Fruit fly (Drosophila melanogaster) whole organism, embryonic: ENCODE data around the gene RSG7.

Experiments
- C15 ChIP-seq: fragments of 200-800 bp; sonication (Bioruptor generic); IDR thresholded peaks from 3 replicates; pipeline ENCODE4 v1.3.6; 2022; ENCODE audit warnings: missing biosample characterization, missing genetic modification characterization
- CG1024 ChIP-seq: fragments of 200-800 bp; sonication (Bioruptor generic); IDR thresholded peaks from 2 replicates; pipeline ENCODE4 v1.3.6; 2022; ENCODE audit warnings: missing biosample characterization, missing genetic modification characterization
- CG10979 ChIP-seq: fragments of 200-800 bp; sonication (Bioruptor generic); optimal IDR thresholded peaks from 2 replicates; lab custom pipeline; 2018; ENCODE audit warnings: missing biosample characterization, mild to moderate bottlenecking, missing genetic modification characterization, moderate library complexity
- CG11504 ChIP-seq: fragments of 200-800 bp; sonication (Bioruptor generic); optimal IDR thresholded peaks from 3 replicates; lab custom pipeline; 2019; ENCODE audit warnings: missing biosample characterization, mild to moderate bottlenecking, missing genetic modification characterization, moderate library complexity
- CG12071 ChIP-seq: fragments of 200-800 bp; sonication (Bioruptor generic); optimal IDR thresholded peaks from 3 replicates; lab custom pipeline; 2018; ENCODE audit warnings: missing biosample characterization, mild to moderate bottlenecking, missing genetic modification characterization
- CG12236 ChIP-seq: fragments of 200-800 bp; sonication (Bioruptor generic); optimal IDR thresholded peaks from 2 replicates; lab custom pipeline; 2016; ENCODE audit warnings: missing biosample characterization, missing genetic modification characterization
- CG14710 ChIP-seq: fragments of 200-800 bp; sonication (Bioruptor generic); optimal IDR thresholded peaks from 3 replicates; lab custom pipeline; 2019; ENCODE audit warnings: missing biosample characterization, mild to moderate bottlenecking, missing genetic modification characterization, moderate library complexity
- CG14860 ChIP-seq: fragments of 200-800 bp; sonication (Bioruptor generic); IDR thresholded peaks from 3 replicates; pipeline ENCODE4 v1.3.6; 2022; ENCODE audit warnings: missing biosample characterization, missing genetic modification characterization; ENCODE audit not compliant: partially characterized antibody
- CG15479 ChIP-seq: fragments of 200-800 bp; sonication (Bioruptor generic); optimal IDR thresholded peaks from 3 replicates; lab custom pipeline; 2019; ENCODE audit warnings: missing biosample characterization, mild to moderate bottlenecking, missing genetic modification characterization, moderate library complexity
- CG1792 ChIP-seq: fragments of 200-800 bp; sonication (Bioruptor generic); optimal IDR thresholded peaks from 2 replicates; lab custom pipeline; 2016; ENCODE audit warnings: missing biosample characterization, missing genetic modification characterization
- CG18262 ChIP-seq: fragments of 200-800 bp; optimal IDR thresholded peaks from 3 replicates; lab custom pipeline; 2019; ENCODE audit warnings: missing biosample characterization, mild to moderate bottlenecking, missing genetic modification characterization, moderate library complexity
- CG2712 ChIP-seq: fragments of 200-800 bp; optimal IDR thresholded peaks from 3 replicates; lab custom pipeline; 2019; ENCODE audit warnings: missing biosample characterization, mild to moderate bottlenecking, missing genetic modification characterization, moderate library complexity
- CG30431 ChIP-seq: fragments of 200-800 bp; sonication (Bioruptor generic); optimal IDR thresholded peaks from 2 replicates; lab custom pipeline; 2017; ENCODE audit warnings: missing biosample characterization, missing genetic modification characterization
- CG4820 ChIP-seq: fragments of 200-800 bp; sonication (Bioruptor generic); optimal IDR thresholded peaks from 3 replicates; lab custom pipeline; 2016; ENCODE audit warnings: missing biosample characterization, missing genetic modification characterization
- CG6175 ChIP-seq: fragments of 200-800 bp; sonication (Bioruptor generic); IDR thresholded peaks from 3 replicates; pipeline ENCODE4 v1.3.6; 2022; ENCODE audit warnings: missing biosample characterization, missing genetic modification characterization
- CG6254 ChIP-seq: fragments of 200-800 bp; sonication (Bioruptor generic); optimal IDR thresholded peaks from 3 replicates; lab custom pipeline; 2017; ENCODE audit warnings: mild to moderate bottlenecking, missing biosample characterization, missing genetic modification reagents, missing genetic modification characterization
- CG7839 ChIP-seq: fragments of 200-800 bp; sonication (Bioruptor generic); optimal IDR thresholded peaks from 3 replicates; lab custom pipeline; 2018; ENCODE audit warnings: missing biosample characterization, mild to moderate bottlenecking, missing genetic modification characterization, moderate library complexity
- Camta ChIP-seq: fragments of 200-800 bp; sonication (Bioruptor generic); optimal IDR thresholded peaks from 2 replicates; lab custom pipeline; 2016; ENCODE audit warnings: missing biosample characterization, missing genetic modification characterization
- CrebB ChIP-seq: fragments of 200-800 bp; sonication (Bioruptor generic); optimal IDR thresholded peaks from 3 replicates; lab custom pipeline; 2018; ENCODE audit warnings: missing biosample characterization, mild to moderate bottlenecking, missing genetic modification characterization
- D ChIP-seq, 2 experiments: fragments of 200-800 bp in 1 of 2; fragments of >200 bp in 1 of 2; sonication (Bioruptor generic) in 1 of 2; optimal IDR thresholded peaks; 2 replicates in 1 of 2; 3 replicates in 1 of 2; lab custom pipeline; 2017; ENCODE audit warnings: mild to moderate bottlenecking in 1 of 2, missing biosample characterization in 1 of 2, missing genetic modification characterization in 1 of 2, missing genetic modification reagents in 1 of 2
- D19A ChIP-seq: fragments of 200-800 bp; optimal IDR thresholded peaks from 3 replicates; lab custom pipeline; 2019; ENCODE audit warnings: missing biosample characterization, mild to moderate bottlenecking, missing genetic modification characterization, moderate library complexity
- E2f2 ChIP-seq: fragments of 200-800 bp; sonication (Bioruptor generic); IDR thresholded peaks from 2 replicates; pipeline ENCODE4 v1.3.6; 2022; ENCODE audit warnings: missing biosample characterization, missing genetic modification characterization
- H15 ChIP-seq: fragments of 200-800 bp; sonication (Bioruptor generic); IDR thresholded peaks from 3 replicates; pipeline ENCODE4 v1.3.6; 2022; ENCODE audit warnings: missing biosample characterization, missing genetic modification characterization
- HHEX ChIP-seq: fragments of 200-800 bp; sonication (Bioruptor generic); optimal IDR thresholded peaks from 3 replicates; lab custom pipeline; 2017; ENCODE audit warnings: missing biosample characterization, mild to moderate bottlenecking, missing genetic modification characterization, missing genetic modification reagents
- HLH3B ChIP-seq: fragments of 200-800 bp; sonication (Bioruptor generic); IDR thresholded peaks from 2 replicates; pipeline ENCODE4 v1.3.6; 2022; ENCODE audit warnings: missing biosample characterization, missing genetic modification characterization
- Hey ChIP-seq: fragments of 200-800 bp; sonication (Bioruptor generic); optimal IDR thresholded peaks from 3 replicates; lab custom pipeline; 2018; ENCODE audit warnings: missing biosample characterization, mild to moderate bottlenecking, missing genetic modification characterization
- Hr51 ChIP-seq, 2 experiments: fragments of 200-800 bp; sonication (Bioruptor generic); optimal IDR thresholded peaks; 2 replicates in 1 of 2; 3 replicates in 1 of 2; lab custom pipeline; 2016 to 2018; ENCODE audit warnings: missing biosample characterization in 2 of 2, missing genetic modification characterization in 2 of 2, mild to moderate bottlenecking in 1 of 2, moderate library complexity in 1 of 2
- NfI ChIP-seq: fragments of 200-800 bp; sonication (Bioruptor generic); optimal IDR thresholded peaks from 3 replicates; lab custom pipeline; 2018; ENCODE audit warnings: missing biosample characterization, mild to moderate bottlenecking, missing genetic modification characterization, moderate library complexity
- ase ChIP-seq: fragments of 200-800 bp; sonication (Bioruptor generic); IDR thresholded peaks from 3 replicates; pipeline ENCODE4 v1.3.6; 2022; ENCODE audit warnings: missing biosample characterization, missing genetic modification characterization
- bsh ChIP-seq, 2 experiments: fragments of 200-800 bp; sonication (Bioruptor generic); optimal IDR thresholded peaks; 2 replicates each; lab custom pipeline; 2017 to 2018; ENCODE audit warnings: mild to moderate bottlenecking in 2 of 2, missing biosample characterization in 2 of 2, missing genetic modification characterization in 2 of 2, moderate library complexity in 1 of 2
- ci ChIP-seq: fragments of 200-800 bp; sonication (Bioruptor generic); IDR thresholded peaks from 3 replicates; pipeline ENCODE4 v1.3.6; 2022; ENCODE audit warnings: missing biosample characterization, missing genetic modification characterization
- crol ChIP-seq: fragments of 200-800 bp; sonication (Bioruptor generic); IDR thresholded peaks from 2 replicates; pipeline ENCODE4 v1.3.6; 2022; ENCODE audit warnings: missing biosample characterization, missing genetic modification characterization
- dati ChIP-seq: fragments of 200-800 bp; sonication (Bioruptor generic); IDR thresholded peaks from 2 replicates; pipeline ENCODE4 v1.3.6; 2022; ENCODE audit warnings: missing biosample characterization, missing genetic modification characterization
- dmrt99B ChIP-seq: fragments of 200-800 bp; sonication (Bioruptor generic); optimal IDR thresholded peaks from 2 replicates; lab custom pipeline; 2018; ENCODE audit warnings: missing biosample characterization, mild to moderate bottlenecking, missing genetic modification characterization, moderate library complexity
- dysf ChIP-seq: fragments of 200-800 bp; sonication (Bioruptor generic); IDR thresholded peaks from 3 replicates; pipeline ENCODE4 v1.3.6; 2022; ENCODE audit warnings: missing biosample characterization, missing genetic modification characterization
- fd64A ChIP-seq: fragments of 200-800 bp; sonication (Bioruptor generic); optimal IDR thresholded peaks from 3 replicates; lab custom pipeline; 2018; ENCODE audit warnings: missing biosample characterization, mild to moderate bottlenecking, missing genetic modification characterization
- fd96Cb ChIP-seq: fragments of 200-800 bp; sonication (Bioruptor generic); optimal IDR thresholded peaks from 2 replicates; lab custom pipeline; 2018; ENCODE audit warnings: missing biosample characterization, mild to moderate bottlenecking, missing genetic modification characterization, moderate library complexity
- fru ChIP-seq: fragments of >200 bp; optimal IDR thresholded peaks from 2 replicates; lab custom pipeline; 2017
- gem ChIP-seq: fragments of 200-800 bp; sonication (Bioruptor generic); optimal IDR thresholded peaks from 2 replicates; lab custom pipeline; 2019; ENCODE audit warnings: missing biosample characterization, mild to moderate bottlenecking, missing genetic modification characterization, moderate library complexity
- hbn ChIP-seq: fragments of 200-800 bp; sonication (Bioruptor generic); IDR thresholded peaks from 2 replicates; pipeline ENCODE4 v1.3.6; 2022; ENCODE audit warnings: missing biosample characterization, missing genetic modification characterization; ENCODE audit not compliant: partially characterized antibody
- lmd ChIP-seq: fragments of 200-800 bp; sonication (Bioruptor generic); IDR thresholded peaks from 2 replicates; pipeline ENCODE4 v1.3.6; 2022; ENCODE audit warnings: missing biosample characterization, missing genetic modification characterization
- nmo ChIP-seq: fragments of 200-800 bp; sonication (Bioruptor generic); optimal IDR thresholded peaks from 2 replicates; lab custom pipeline; 2018; ENCODE audit warnings: missing biosample characterization, mild to moderate bottlenecking, missing genetic modification characterization, moderate library complexity
- peb ChIP-seq: fragments of 200-800 bp; sonication (Bioruptor generic); IDR thresholded peaks from 2 replicates; pipeline ENCODE4 v1.3.6; 2022; ENCODE audit warnings: missing biosample characterization, missing genetic modification characterization
- phol ChIP-seq: fragments of 200-800 bp; sonication (Bioruptor generic); optimal IDR thresholded peaks from 3 replicates; lab custom pipeline; 2018; ENCODE audit warnings: missing biosample characterization, mild to moderate bottlenecking, missing genetic modification characterization, moderate library complexity
- prd ChIP-seq, 3 experiments: fragments of >200 bp in 2 of 3; fragments of 200-800 bp in 1 of 3; sonication (Bioruptor generic) in 1 of 3; optimal IDR thresholded peaks in 2 of 3; IDR thresholded peaks in 1 of 3; 2 replicates in 2 of 3; 3 replicates in 1 of 3; pipeline versions ENCODE4 v1.3.6 to Lab custom; 2017 to 2022; ENCODE audit warnings: missing biosample characterization in 1 of 3, missing genetic modification characterization in 1 of 3
- psq ChIP-seq: fragments of 200-800 bp; sonication (Bioruptor generic); optimal IDR thresholded peaks from 2 replicates; lab custom pipeline; 2017; ENCODE audit warnings: missing biosample characterization, missing genetic modification characterization
- salm ChIP-seq: fragments of 200-800 bp; sonication (Bioruptor generic); optimal IDR thresholded peaks from 2 replicates; lab custom pipeline; 2018; ENCODE audit warnings: missing biosample characterization, mild to moderate bottlenecking, missing genetic modification characterization
- sens ChIP-seq: fragments of 200-800 bp; sonication (Bioruptor generic); peaks from one replicate; lab custom pipeline; 2016; ENCODE audit warnings: missing biosample characterization, missing genetic modification characterization
- sisA ChIP-seq: fragments of 200-800 bp; sonication (Bioruptor generic); IDR thresholded peaks from 2 replicates; pipeline ENCODE4 v1.3.6; 2022; ENCODE audit warnings: missing biosample characterization, missing genetic modification characterization
- sob ChIP-seq: fragments of 200-800 bp; sonication (Bioruptor generic); IDR thresholded peaks from 2 replicates; pipeline ENCODE4 v1.3.6; 2022; ENCODE audit warnings: missing biosample characterization, missing genetic modification characterization

Gene RSG7

DNA sequence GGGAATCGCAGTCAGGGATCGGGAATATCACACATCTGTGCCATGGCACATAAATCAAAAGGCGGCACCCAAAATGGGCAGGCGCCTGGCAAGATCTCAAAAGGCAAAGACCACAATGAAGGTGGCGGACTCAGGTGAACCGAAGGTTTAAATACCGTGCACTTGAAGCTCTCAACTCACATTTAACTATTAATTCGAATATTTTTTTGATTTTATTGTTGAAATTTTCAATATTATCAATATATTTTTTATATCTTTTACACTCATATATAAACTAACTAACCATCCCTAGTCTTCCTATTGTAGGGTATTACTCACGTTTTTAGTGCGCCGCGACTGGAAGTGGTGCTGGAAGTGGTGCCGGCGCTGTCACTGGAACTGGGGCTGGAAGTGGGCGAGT is 4.7 kb upstream of the RSG7 start (continued):
- TF ChIP-seq C15: no peak
- 0 out of 2 replicates have a peak, but pooled peaks have one; percentile 13 for TF ChIP-seq peb (GFP tag; lab: Robert Waterston, UW)
- TF ChIP-seq CG14860 (GFP tag; lab: Robert Waterston, UW): no peak
- TF ChIP-seq crol: no peak
- no peak for TF ChIP-seq H15 (GFP tag; lab: Robert Waterston, UW)
- no peak for TF ChIP-seq CG1792
- no peak for TF ChIP-seq sob
- TF ChIP-seq CG10979 (tag; lab: Kevin White, UChicago): peak; percentile 53
- TF ChIP-seq fru: no peak
- TF ChIP-seq CG2712: peak; percentile 16
- peak; percentile 18 for TF ChIP-seq CG6254 (GFP tag; lab: Kevin White, UChicago)
- peak; percentile 40 for TF ChIP-seq phol (tag; lab: Kevin White, UChicago)
- no peak for TF ChIP-seq salm
- TF ChIP-seq fd64A (GFP tag; lab: Kevin White, UChicago): no peak
- no peak for TF ChIP-seq CrebB (tag; lab: Kevin White, UChicago)
- no peak for TF ChIP-seq CG15479 (GFP tag; lab: Kevin White, UChicago)
- TF ChIP-seq CG12071 (GFP tag; lab: Kevin White, UChicago): no peak
- no peak for TF ChIP-seq psq (GFP tag; lab: Kevin White, UChicago)
- TF ChIP-seq E2f2: 0 out of 2 replicates have a peak, but pooled peaks have one; percentile 17
- peak; percentile 41 for TF ChIP-seq sisA
- peak; percentile 28 for TF ChIP-seq fd96Cb (tag; lab: Kevin White, UChicago)
- peak; percentile 25 for TF ChIP-seq CG14710 (tag; lab: Kevin White, UChicago)
- TF ChIP-seq sens (GFP tag; lab: Kevin White, UChicago): peak; percentile 14
- TF ChIP-seq dysf (GFP tag; lab: Robert Waterston, UW): 0 out of 3 replicates have a peak, but pooled peaks have one; percentile 36
- no peak for TF ChIP-seq CG30431 (GFP tag; lab: Kevin White, UChicago)
- TF ChIP-seq Hey (tag; lab: Kevin White, UChicago): no peak
- peak; percentile 39 for TF ChIP-seq dmrt99B
- TF ChIP-seq Hr51 (GFP tag; optimal IDR thresholded peaks at IDR 0.05; lab: Kevin White, UChicago): peak in 1 of 2 experiments; percentile 8
- no peak for TF ChIP-seq HHEX (GFP tag; lab: Kevin White, UChicago)
- no peak for TF ChIP-seq prd (optimal IDR thresholded peaks at IDR 0.05; lab: Kevin White, UChicago)
- peak; percentile 24; the same call in 1 of the 3 replicates for TF ChIP-seq prd (GFP tag; IDR thresholded peaks at IDR 0.05; lab: Robert Waterston, UW)
- TF ChIP-seq D (optimal IDR thresholded peaks at IDR 0.05; lab: Kevin White, UChicago): no peak
- TF ChIP-seq D (GFP tag; optimal IDR thresholded peaks at IDR 0.05; lab: Kevin White, UChicago): peak; percentile 5
- TF ChIP-seq nmo (GFP tag; lab: Kevin White, UChicago): peak; percentile 1
- no peak for TF ChIP-seq ase (GFP tag; lab: Robert Waterston, UW)
- TF ChIP-seq gem (tag; lab: Kevin White, UChicago): peak; percentile 39
- no peak for TF ChIP-seq dati (GFP tag; lab: Robert Waterston, UW)
- TF ChIP-seq ci (GFP tag; lab: Robert Waterston, UW): 0 out of 3 replicates have a peak, but pooled peaks have one; percentile 33
- TF ChIP-seq D19A (tag; lab: Kevin White, UChicago): peak; percentile 37
- no peak for TF ChIP-seq Camta (GFP tag; lab: Kevin White, UChicago)
- TF ChIP-seq CG1024 (GFP tag; lab: Robert Waterston, UW): no peak
- TF ChIP-seq hbn (GFP tag; lab: Robert Waterston, UW): no peak
- TF ChIP-seq CG18262 (tag; lab: Kevin White, UChicago): peak; percentile 6
- no peak for TF ChIP-seq CG12236
- peak; percentile 37 for TF ChIP-seq CG11504 (tag; lab: Kevin White, UChicago)
- no peak for TF ChIP-seq NfI (GFP tag; lab: Kevin White, UChicago)
- TF ChIP-seq HLH3B (GFP tag; lab: Robert Waterston, UW): peak; percentile 54
- peak; percentile 1 for TF ChIP-seq CG4820 (GFP tag; lab: Kevin White, UChicago)
- 0 out of 2 replicates have a peak, but pooled peaks have one; percentile 18 for TF ChIP-seq lmd (GFP tag; lab: Robert Waterston, UW)
- TF ChIP-seq bsh (GFP tag; optimal IDR thresholded peaks at IDR 0.05; lab: Kevin White, UChicago): peak in 1 of 2 experiments; percentile 35
- TF ChIP-seq CG7839 (tag; lab: Kevin White, UChicago): peak; percentile 4
- TF ChIP-seq CG6175 (GFP tag; lab: Robert Waterston, UW): no peak
